Fruit fly (Drosophila melanogaster) whole organism, embryonic: Measurements from ENCODE around the gene CG7497.
A peak's percentile ranks its signal among the peaks of the same experiment; 100 is the strongest.

Source experiments
- CG10321 ChIP-seq: fragments of 200-800 bp; sonication (Bioruptor generic); IDR thresholded peaks from 2 replicates; pipeline ENCODE4 v1.3.6; 2022; ENCODE audit warnings: missing biosample characterization, missing genetic modification characterization
- CG1233 ChIP-seq: fragments of 200-800 bp; sonication (Bioruptor generic); optimal IDR thresholded peaks from 4 replicates; lab custom pipeline; 2018; ENCODE audit warnings: missing biosample characterization, mild to moderate bottlenecking, missing genetic modification characterization
- CG13424 ChIP-seq: fragments of 200-800 bp; sonication (Bioruptor generic); optimal IDR thresholded peaks from 2 replicates; lab custom pipeline; 2019; ENCODE audit warnings: missing biosample characterization, mild to moderate bottlenecking, missing genetic modification characterization, moderate library complexity
- CG14710 ChIP-seq: fragments of 200-800 bp; sonication (Bioruptor generic); optimal IDR thresholded peaks from 3 replicates; lab custom pipeline; 2019; ENCODE audit warnings: missing biosample characterization, mild to moderate bottlenecking, missing genetic modification characterization, moderate library complexity
- CG15073 ChIP-seq: fragments of 200-800 bp; sonication (Bioruptor generic); optimal IDR thresholded peaks from 2 replicates; lab custom pipeline; 2016; ENCODE audit warnings: missing biosample characterization, missing genetic modification characterization
- CG16779 ChIP-seq: fragments of 200-800 bp; sonication (Bioruptor generic); IDR thresholded peaks from 2 replicates; pipeline ENCODE4 v1.3.6; 2022; ENCODE audit warnings: missing biosample characterization, missing genetic modification characterization
- CG17186 ChIP-seq: fragments of 200-800 bp; sonication (Bioruptor generic); optimal IDR thresholded peaks from 3 replicates; lab custom pipeline; 2017; ENCODE audit warnings: missing biosample characterization, missing genetic modification reagents, missing genetic modification characterization
- CG17568 ChIP-seq: fragments of 200-800 bp; sonication (Bioruptor generic); optimal IDR thresholded peaks from 2 replicates; lab custom pipeline; 2018; ENCODE audit warnings: missing biosample characterization, mild to moderate bottlenecking, missing genetic modification characterization, moderate library complexity
- CG2678 ChIP-seq: fragments of 200-800 bp; sonication (Bioruptor generic); optimal IDR thresholded peaks from 3 replicates; lab custom pipeline; 2019; ENCODE audit warnings: missing biosample characterization, mild to moderate bottlenecking, missing genetic modification characterization, moderate library complexity
- CG33557 ChIP-seq: fragments of 200-800 bp; sonication (Bioruptor generic); optimal IDR thresholded peaks from 2 replicates; lab custom pipeline; 2019; ENCODE audit warnings: missing biosample characterization, mild to moderate bottlenecking, missing genetic modification characterization, moderate library complexity
- CG6689 ChIP-seq: fragments of 200-800 bp; sonication (Bioruptor generic); IDR thresholded peaks from 2 replicates; pipeline ENCODE4 v1.3.6; 2022; ENCODE audit warnings: missing biosample characterization, missing genetic modification characterization
- CG6813 ChIP-seq: fragments of 200-800 bp; sonication (Bioruptor generic); optimal IDR thresholded peaks from 2 replicates; lab custom pipeline; 2017; ENCODE audit warnings: missing biosample characterization, missing genetic modification characterization, mild to moderate bottlenecking, moderate library complexity, missing genetic modification reagents
- CG6854 ChIP-seq: fragments of 200-800 bp; sonication (Bioruptor generic); optimal IDR thresholded peaks from 3 replicates; lab custom pipeline; 2017; ENCODE audit warnings: missing biosample characterization, mild to moderate bottlenecking, missing genetic modification characterization
- CG8290 ChIP-seq, 3 experiments: fragments of 200-800 bp; sonication (Bioruptor generic); optimal IDR thresholded peaks; 2 replicates each; lab custom pipeline; 2016 to 2019; ENCODE audit warnings: missing biosample characterization in 3 of 3, missing genetic modification characterization in 3 of 3, mild to moderate bottlenecking in 2 of 3, moderate library complexity in 1 of 3
- Chrac-16 ChIP-seq: fragments of 200-800 bp; sonication (Bioruptor generic); optimal IDR thresholded peaks from 3 replicates; lab custom pipeline; 2016; ENCODE audit warnings: missing biosample characterization, missing genetic modification characterization
- Eip74EF ChIP-seq, 2 experiments: fragments of 200-800 bp in 1 of 2; fragments of >200 bp in 1 of 2; sonication (Bioruptor generic) in 1 of 2; optimal IDR thresholded peaks; 2 replicates each; lab custom pipeline; 2017 to 2019; ENCODE audit warnings: missing biosample characterization in 2 of 2, missing genetic modification characterization in 2 of 2, mild to moderate bottlenecking in 1 of 2, moderate library complexity in 1 of 2
- MBD-R2 ChIP-seq: fragments of 200-800 bp; sonication (Bioruptor generic); IDR thresholded peaks from 2 replicates; pipeline ENCODE4 v1.3.6; 2022; ENCODE audit warnings: missing biosample characterization, missing genetic modification characterization
- Max ChIP-seq: fragments of 200-800 bp; sonication (Bioruptor generic); optimal IDR thresholded peaks from 2 replicates; lab custom pipeline; 2016; ENCODE audit warnings: missing biosample characterization, mild to moderate bottlenecking, missing genetic modification characterization
- Nf-YC ChIP-seq: fragments of 200-800 bp; optimal IDR thresholded peaks from 3 replicates; lab custom pipeline; 2019; ENCODE audit warnings: missing biosample characterization, mild to moderate bottlenecking, missing genetic modification characterization, moderate library complexity
- al ChIP-seq: fragments of 200-800 bp; sonication (Bioruptor generic); IDR thresholded peaks from 2 replicates; pipeline ENCODE4 v1.3.6; 2022; ENCODE audit warnings: missing biosample characterization, missing genetic modification characterization
- ap ChIP-seq: fragments of 200-800 bp; sonication (Bioruptor generic); IDR thresholded peaks from 2 replicates; pipeline ENCODE4 v1.3.6; 2022; ENCODE audit warnings: missing biosample characterization, missing genetic modification characterization
- ase ChIP-seq: fragments of 200-800 bp; sonication (Bioruptor generic); IDR thresholded peaks from 3 replicates; pipeline ENCODE4 v1.3.6; 2022; ENCODE audit warnings: missing biosample characterization, missing genetic modification characterization
- cad ChIP-seq: fragments of >200 bp; optimal IDR thresholded peaks from 2 replicates; lab custom pipeline; 2017; ENCODE audit warnings: missing biosample characterization, missing genetic modification characterization
- chm ChIP-seq: fragments of 200-800 bp; sonication (Bioruptor generic); IDR thresholded peaks from 2 replicates; pipeline ENCODE4 v1.3.6; 2022; ENCODE audit warnings: missing biosample characterization, missing genetic modification characterization
- chn ChIP-seq: fragments of 200-800 bp; sonication (Bioruptor generic); optimal IDR thresholded peaks from 2 replicates; lab custom pipeline; 2016; ENCODE audit warnings: missing biosample characterization, missing genetic modification characterization
- crol ChIP-seq: fragments of 200-800 bp; sonication (Bioruptor generic); IDR thresholded peaks from 2 replicates; pipeline ENCODE4 v1.3.6; 2022; ENCODE audit warnings: missing biosample characterization, missing genetic modification characterization
- cwo ChIP-seq: fragments of 200-800 bp; sonication (Bioruptor generic); optimal IDR thresholded peaks from 3 replicates; lab custom pipeline; 2017; ENCODE audit warnings: missing biosample characterization, missing genetic modification characterization, mild to moderate bottlenecking, moderate library complexity, missing genetic modification reagents
- da ChIP-seq: fragments of 200-800 bp; sonication (Bioruptor generic); optimal IDR thresholded peaks from 2 replicates; lab custom pipeline; 2016; ENCODE audit warnings: missing biosample characterization, missing genetic modification characterization
- en ChIP-seq: fragments of 200-800 bp; sonication (Bioruptor generic); optimal IDR thresholded peaks from 2 replicates; lab custom pipeline; 2016; ENCODE audit warnings: missing biosample characterization, missing genetic modification characterization
- gro ChIP-seq: fragments of 200-800 bp; sonication (Bioruptor generic); optimal IDR thresholded peaks from 2 replicates; lab custom pipeline; 2016; ENCODE audit warnings: missing biosample characterization, missing genetic modification characterization
- gsb ChIP-seq: fragments of 200-800 bp; sonication (Bioruptor generic); IDR thresholded peaks from 2 replicates; pipeline ENCODE4 v1.3.6; 2022; ENCODE audit warnings: missing biosample characterization, missing genetic modification characterization
- h ChIP-seq: fragments of >200 bp; optimal IDR thresholded peaks from 2 replicates; lab custom pipeline; 2017
- hbn ChIP-seq: fragments of 200-800 bp; sonication (Bioruptor generic); IDR thresholded peaks from 2 replicates; pipeline ENCODE4 v1.3.6; 2022; ENCODE audit warnings: missing biosample characterization, missing genetic modification characterization; ENCODE audit not compliant: partially characterized antibody
- knrl ChIP-seq: fragments of 200-800 bp; sonication (Bioruptor generic); IDR thresholded peaks from 3 replicates; pipeline ENCODE4 v1.3.6; 2022; ENCODE audit warnings: missing biosample characterization, missing genetic modification characterization; ENCODE audit not compliant: partially characterized antibody
- lov ChIP-seq, 2 experiments: fragments of 200-800 bp in 1 of 2; fragments of >200 bp in 1 of 2; sonication (Bioruptor generic) in 1 of 2; IDR thresholded peaks in 1 of 2; optimal IDR thresholded peaks in 1 of 2; 2 replicates in 1 of 2; 3 replicates in 1 of 2; pipeline versions ENCODE4 v1.3.6 to Lab custom; 2017 to 2022; ENCODE audit warnings: missing biosample characterization in 1 of 2, missing genetic modification characterization in 1 of 2
- prd ChIP-seq, 3 experiments: fragments of >200 bp in 2 of 3; fragments of 200-800 bp in 1 of 3; sonication (Bioruptor generic) in 1 of 3; optimal IDR thresholded peaks in 2 of 3; IDR thresholded peaks in 1 of 3; 2 replicates in 2 of 3; 3 replicates in 1 of 3; pipeline versions ENCODE4 v1.3.6 to Lab custom; 2017 to 2022; ENCODE audit warnings: missing biosample characterization in 1 of 3, missing genetic modification characterization in 1 of 3
- psq ChIP-seq: fragments of 200-800 bp; sonication (Bioruptor generic); optimal IDR thresholded peaks from 2 replicates; lab custom pipeline; 2017; ENCODE audit warnings: missing biosample characterization, missing genetic modification characterization
- run ChIP-seq: fragments of 200-800 bp; sonication (Bioruptor generic); optimal IDR thresholded peaks from 3 replicates; lab custom pipeline; 2018; ENCODE audit warnings: missing biosample characterization, mild to moderate bottlenecking, missing genetic modification characterization
- sd ChIP-seq: fragments of 200-800 bp; sonication (Bioruptor generic); optimal IDR thresholded peaks from 3 replicates; lab custom pipeline; 2018; ENCODE audit warnings: missing biosample characterization, mild to moderate bottlenecking, missing genetic modification characterization, moderate library complexity
- sima ChIP-seq: fragments of 200-800 bp; sonication (Bioruptor generic); optimal IDR thresholded peaks from 2 replicates; lab custom pipeline; 2016; ENCODE audit warnings: missing biosample characterization, missing genetic modification characterization
- slp2 ChIP-seq: fragments of 200-800 bp; sonication (Bioruptor generic); optimal IDR thresholded peaks from 2 replicates; lab custom pipeline; 2016; ENCODE audit warnings: missing biosample characterization, missing genetic modification characterization
- sob ChIP-seq: fragments of 200-800 bp; sonication (Bioruptor generic); IDR thresholded peaks from 2 replicates; pipeline ENCODE4 v1.3.6; 2022; ENCODE audit warnings: missing biosample characterization, missing genetic modification characterization
- stc ChIP-seq: fragments of 200-800 bp; sonication (Bioruptor generic); IDR thresholded peaks from 2 replicates; pipeline ENCODE4 v1.3.6; 2022; ENCODE audit warnings: missing biosample characterization, missing genetic modification characterization
- twi ChIP-seq: fragments of 200-800 bp; optimal IDR thresholded peaks from 2 replicates; lab custom pipeline; 2019; ENCODE audit warnings: missing biosample characterization, mild to moderate bottlenecking, missing genetic modification characterization, moderate library complexity
- vnd ChIP-seq: fragments of 200-800 bp; sonication (Bioruptor generic); IDR thresholded peaks from 3 replicates; pipeline ENCODE4 v1.3.6; 2022; ENCODE audit warnings: missing biosample characterization, missing genetic modification characterization; ENCODE audit not compliant: partially characterized antibody
- wor ChIP-seq: fragments of 200-800 bp; sonication (Bioruptor generic); IDR thresholded peaks from 2 replicates; pipeline ENCODE4 v1.3.6; 2022; ENCODE audit warnings: missing biosample characterization, missing genetic modification characterization
- z ChIP-seq: fragments of 200-800 bp; sonication (Bioruptor generic); IDR thresholded peaks from 3 replicates; pipeline ENCODE4 v1.3.6; 2022; ENCODE audit warnings: missing biosample characterization, missing genetic modification characterization

The CG7497 gene

dm6 chr3L:17610896-17611711, 22.1 kb upstream of the CG7497 start (continued):
- TF ChIP-seq CG2678 (tag; lab: Kevin White, UChicago) (peak; percentile 80), chn (peak; percentile 50), stc (GFP tag; lab: Robert Waterston, UW) (no peak), CG17568 (GFP tag; lab: Kevin White, UChicago) (peak; percentile 1), CG6689 (GFP tag; lab: Robert Waterston, UW) (peak; percentile 51), da (no peak), Chrac-16 (GFP tag; lab: Kevin White, UChicago) (peak; percentile 41), en (GFP tag; lab: Kevin White, UChicago) (no peak), chm (GFP tag; lab: Robert Waterston, UW) (no peak), cwo (GFP tag; lab: Kevin White, UChicago) (peak; percentile 1), h (lab: Kevin White, UChicago) (no peak), gro (GFP tag; lab: Kevin White, UChicago) (no peak), CG17186 (no peak), sima (GFP tag; lab: Kevin White, UChicago) (no peak), knrl (GFP tag; lab: Robert Waterston, UW) (no peak), CG10321 (GFP tag; lab: Robert Waterston, UW) (no peak), ap (GFP tag; lab: Robert Waterston, UW) (0 out of 2 replicates have a peak, but pooled peaks have one; percentile 20), CG1233 (peak; percentile 64), al (no peak), Nf-YC (no peak), psq (GFP tag; lab: Kevin White, UChicago) (peak; percentile 1), CG16779 (no peak), CG33557 (GFP tag; lab: Kevin White, UChicago) (peak; percentile 72), ase (GFP tag; lab: Robert Waterston, UW) (peak; percentile 16; the same call in 1 of the 3 replicates), MBD-R2 (GFP tag; lab: Robert Waterston, UW) (no peak), lov (optimal IDR thresholded peaks at IDR 0.05; lab: Kevin White, UChicago) (no peak), lov (GFP tag; IDR thresholded peaks at IDR 0.05; lab: Robert Waterston, UW) (0 out of 3 replicates have a peak, but pooled peaks have one; percentile 6)

- TF ChIP-seq wor (GFP tag; lab: Robert Waterston, UW): no peak
- TF ChIP-seq sd (tag; lab: Kevin White, UChicago): peak; percentile 12
- TF ChIP-seq CG13424 (tag; lab: Kevin White, UChicago): no peak
- 0 out of 3 replicates have a peak, but pooled peaks have one; percentile 30 for TF ChIP-seq vnd
- peak; percentile 50 for TF ChIP-seq Max (GFP tag; lab: Kevin White, UChicago)
- TF ChIP-seq ase (GFP tag; lab: Robert Waterston, UW): 0 out of 3 replicates have a peak, but pooled peaks have one; percentile 7
- TF ChIP-seq run (tag; lab: Kevin White, UChicago): no peak
- peak; percentile 87 for TF ChIP-seq crol (GFP tag; lab: Robert Waterston, UW)
- no peak for TF ChIP-seq CG14710 (tag; lab: Kevin White, UChicago)
- peak; percentile 95 for TF ChIP-seq cad (GFP tag; lab: Kevin White, UChicago)
- TF ChIP-seq sob: no peak; the same call in 1 of the 2 replicates
- no peak for TF ChIP-seq prd (optimal IDR thresholded peaks at IDR 0.05; lab: Kevin White, UChicago)
- 0 out of 3 replicates have a peak, but pooled peaks have one; percentile 21 for TF ChIP-seq prd (GFP tag; IDR thresholded peaks at IDR 0.05; lab: Robert Waterston, UW)
- TF ChIP-seq CG6813 (GFP tag; lab: Kevin White, UChicago): no peak
- peak in 1 of 2 experiments; percentile 65 for TF ChIP-seq Eip74EF (GFP tag; optimal IDR thresholded peaks at IDR 0.05; lab: Kevin White, UChicago)
- no peak for TF ChIP-seq CG15073 (GFP tag; lab: Kevin White, UChicago)
- no peak for TF ChIP-seq twi
- TF ChIP-seq CG6854 (GFP tag; lab: Kevin White, UChicago): peak; percentile 57
- peak; percentile 89 for TF ChIP-seq z (GFP tag; lab: Robert Waterston, UW)
- TF ChIP-seq CG8290 (GFP tag; optimal IDR thresholded peaks at IDR 0.05; lab: Kevin White, UChicago): no peak
- peak in 1 of 2 experiments; percentile 35 for TF ChIP-seq CG8290 (tag; optimal IDR thresholded peaks at IDR 0.05; lab: Kevin White, UChicago)
- TF ChIP-seq slp2: no peak
- no peak for TF ChIP-seq gsb (GFP tag; lab: Robert Waterston, UW)
- 0 out of 2 replicates have a peak, but pooled peaks have one; percentile 16 for TF ChIP-seq hbn (GFP tag; lab: Robert Waterston, UW)
Observed at dm6 chr3L:17611864-17612505, 21.3 kb upstream of the CG7497 start.
